Fruit fly (Drosophila melanogaster): ENCODE results near the gene IKKbeta.

DNA sequence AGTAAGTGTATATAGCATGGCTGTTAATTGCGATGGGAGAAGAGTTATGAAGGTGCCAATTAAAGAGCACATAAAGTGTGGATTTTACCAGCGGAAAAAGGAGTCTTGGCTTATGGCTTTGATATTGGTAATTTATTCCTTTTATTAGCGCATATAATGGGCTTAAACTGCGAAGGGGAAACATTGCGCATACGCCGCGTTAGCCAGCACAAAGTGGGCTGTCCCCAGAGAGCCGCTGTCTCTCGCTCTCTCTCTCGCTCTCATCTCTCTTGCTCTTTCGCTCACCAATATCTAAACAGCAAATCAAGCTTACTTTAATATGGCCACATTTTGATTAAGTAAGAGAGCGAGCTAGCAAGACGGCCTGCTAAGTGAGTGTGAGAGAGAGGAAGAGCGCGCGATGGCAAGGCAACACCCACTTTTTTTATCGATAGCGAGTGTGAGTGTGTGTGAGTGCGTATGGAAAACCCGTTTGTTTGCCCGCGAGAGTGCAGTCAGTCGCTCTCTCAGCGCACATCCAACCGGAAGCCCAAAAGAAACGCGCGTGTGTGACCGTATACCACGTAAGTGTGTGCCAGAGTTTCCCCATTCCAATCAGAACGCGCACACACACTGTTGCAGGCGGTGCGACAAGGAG, 23.5 kb downstream of the IKKbeta start, which contains the start of gene pnr:
- TF ChIP-seq insv (optimal IDR thresholded peaks at IDR 0.05), result no peak
- no peak for TF ChIP-seq h (optimal IDR thresholded peaks at IDR 0.05)
- no peak for TF ChIP-seq psq (optimal IDR thresholded peaks at IDR 0.05)
- TF ChIP-seq Myc (optimal IDR thresholded peaks at IDR 0.05), result no peak

Measured in Kc167 (cell line).